Fruit fly (Drosophila melanogaster) whole organism, embryonic: ENCODE measurements around the gene CG3841.
A peak's percentile ranks its signal among the peaks of the same experiment; 100 is the strongest.

Source experiments
- B-H1 ChIP-seq: fragments of 200-800 bp; sonication (Bioruptor generic); IDR thresholded peaks from 3 replicates; pipeline ENCODE4 v1.3.6; 2022; ENCODE audit warnings: missing biosample characterization, missing genetic modification characterization
- Bgb ChIP-seq: fragments of 200-800 bp; sonication (Bioruptor generic); IDR thresholded peaks from 2 replicates; pipeline ENCODE4 v1.3.6; 2022; ENCODE audit warnings: missing biosample characterization, missing genetic modification characterization; ENCODE audit not compliant: partially characterized antibody
- CG10209 ChIP-seq: fragments of 200-800 bp; sonication (Bioruptor generic); optimal IDR thresholded peaks from 3 replicates; lab custom pipeline; 2017; ENCODE audit warnings: missing biosample characterization, mild to moderate bottlenecking, missing genetic modification characterization, missing genetic modification reagents
- CG12769 ChIP-seq: fragments of 200-800 bp; sonication (Bioruptor generic); optimal IDR thresholded peaks from 2 replicates; lab custom pipeline; 2019; ENCODE audit warnings: missing biosample characterization, mild to moderate bottlenecking, missing genetic modification characterization, moderate library complexity
- CG14860 ChIP-seq: fragments of 200-800 bp; sonication (Bioruptor generic); IDR thresholded peaks from 3 replicates; pipeline ENCODE4 v1.3.6; 2022; ENCODE audit warnings: missing biosample characterization, missing genetic modification characterization; ENCODE audit not compliant: partially characterized antibody
- CG17359 ChIP-seq: fragments of 200-800 bp; sonication (Bioruptor generic); optimal IDR thresholded peaks from 3 replicates; lab custom pipeline; 2018; ENCODE audit warnings: missing biosample characterization, mild to moderate bottlenecking, missing genetic modification characterization, moderate library complexity
- CG2712 ChIP-seq: fragments of 200-800 bp; optimal IDR thresholded peaks from 3 replicates; lab custom pipeline; 2019; ENCODE audit warnings: missing biosample characterization, mild to moderate bottlenecking, missing genetic modification characterization, moderate library complexity
- CG3065 ChIP-seq: fragments of 200-800 bp; sonication (Bioruptor generic); optimal IDR thresholded peaks from 2 replicates; lab custom pipeline; 2016; ENCODE audit warnings: missing biosample characterization, missing genetic modification characterization
- CG3726 ChIP-seq: fragments of 200-800 bp; sonication (Bioruptor generic); IDR thresholded peaks from 3 replicates; pipeline ENCODE4, ENCODE4 v1.3.6; 2022; ENCODE audit warnings: missing biosample characterization, missing genetic modification characterization
- CG43689 ChIP-seq: fragments of 200-800 bp; sonication (Bioruptor generic); IDR thresholded peaks from 2 replicates; pipeline ENCODE4 v1.3.6; 2022; ENCODE audit warnings: missing biosample characterization, missing genetic modification characterization
- CG4820 ChIP-seq: fragments of 200-800 bp; sonication (Bioruptor generic); optimal IDR thresholded peaks from 3 replicates; lab custom pipeline; 2016; ENCODE audit warnings: missing biosample characterization, missing genetic modification characterization
- CG7357 ChIP-seq: fragments of 200-800 bp; sonication (Bioruptor generic); IDR thresholded peaks from 3 replicates; pipeline ENCODE4 v1.3.6; 2022; ENCODE audit warnings: missing biosample characterization, missing genetic modification characterization
- CG8478 ChIP-seq: fragments of >200 bp; optimal IDR thresholded peaks from 2 replicates; lab custom pipeline; 2018
- Dip2 ChIP-seq: fragments of 200-800 bp; sonication (Bioruptor generic); IDR thresholded peaks from 2 replicates; pipeline ENCODE4 v1.3.6; 2022; ENCODE audit warnings: missing biosample characterization, missing genetic modification characterization
- E2f1 ChIP-seq: fragments of 200-800 bp; sonication (Bioruptor generic); IDR thresholded peaks from 2 replicates; pipeline ENCODE4 v1.3.6; 2022; ENCODE audit warnings: missing biosample characterization, missing genetic modification characterization
- Jarid2 ChIP-seq: fragments of 200-800 bp; sonication (Bioruptor generic); optimal IDR thresholded peaks from 3 replicates; lab custom pipeline; 2017; ENCODE audit warnings: mild to moderate bottlenecking, missing biosample characterization, missing genetic modification reagents, missing genetic modification characterization
- Lhr ChIP-seq: fragments of 200-800 bp; sonication (Bioruptor generic); optimal IDR thresholded peaks from 3 replicates; lab custom pipeline; 2017; ENCODE audit warnings: mild to moderate bottlenecking, missing biosample characterization, missing genetic modification reagents, missing genetic modification characterization
- MESR4 ChIP-seq: fragments of 200-800 bp; sonication (Bioruptor generic); optimal IDR thresholded peaks from 2 replicates; lab custom pipeline; 2018; ENCODE audit warnings: missing biosample characterization, mild to moderate bottlenecking, missing genetic modification characterization, moderate library complexity
- NK7.1 ChIP-seq: fragments of 200-800 bp; sonication (Bioruptor generic); optimal IDR thresholded peaks from 3 replicates; lab custom pipeline; 2016; ENCODE audit warnings: missing biosample characterization, missing genetic modification characterization
- Nf-YA ChIP-seq: fragments of 200-800 bp; sonication (Bioruptor generic); IDR thresholded peaks from 2 replicates; pipeline ENCODE4 v1.3.6; 2022; ENCODE audit warnings: missing biosample characterization, missing genetic modification characterization
- PHDP ChIP-seq: fragments of 200-800 bp; sonication (Bioruptor generic); optimal IDR thresholded peaks from 3 replicates; lab custom pipeline; 2018; ENCODE audit warnings: missing biosample characterization, mild to moderate bottlenecking, missing genetic modification characterization, moderate library complexity
- Rx ChIP-seq: fragments of 200-800 bp; sonication (Bioruptor generic); IDR thresholded peaks from 2 replicates; pipeline ENCODE4 v1.3.6; 2022; ENCODE audit warnings: missing biosample characterization, missing genetic modification characterization
- Sox100B ChIP-seq: fragments of 200-800 bp; sonication (Bioruptor generic); optimal IDR thresholded peaks from 3 replicates; lab custom pipeline; 2018; ENCODE audit warnings: missing biosample characterization, mild to moderate bottlenecking, missing genetic modification characterization
- Usf ChIP-seq: fragments of 200-800 bp; sonication (Bioruptor generic); optimal IDR thresholded peaks from 2 replicates; lab custom pipeline; 2017; ENCODE audit warnings: missing genotype, missing biosample characterization, missing genetic modification characterization
- ac ChIP-seq: fragments of 200-800 bp; sonication (Bioruptor generic); optimal IDR thresholded peaks from 3 replicates; lab custom pipeline; 2017; ENCODE audit warnings: missing biosample characterization, mild to moderate bottlenecking, missing genetic modification characterization
- amos ChIP-seq: fragments of 200-800 bp; sonication (Bioruptor generic); IDR thresholded peaks from 2 replicates; pipeline ENCODE4 v1.3.6; 2022; ENCODE audit warnings: missing biosample characterization, missing genetic modification characterization; ENCODE audit not compliant: partially characterized antibody
- ash1 ChIP-seq: fragments of 200-800 bp; sonication (Bioruptor generic); optimal IDR thresholded peaks from 2 replicates; lab custom pipeline; 2018; ENCODE audit warnings: missing biosample characterization, mild to moderate bottlenecking, missing genetic modification characterization
- bsh ChIP-seq, 2 experiments: fragments of 200-800 bp; sonication (Bioruptor generic); optimal IDR thresholded peaks; 2 replicates each; lab custom pipeline; 2017 to 2018; ENCODE audit warnings: mild to moderate bottlenecking in 2 of 2, missing biosample characterization in 2 of 2, missing genetic modification characterization in 2 of 2, moderate library complexity in 1 of 2
- croc ChIP-seq: fragments of 200-800 bp; sonication (Bioruptor generic); conservative IDR thresholded peaks from 3 replicates; pipeline ENCODE4 v1.3.6; 2022; ENCODE audit warnings: missing biosample characterization, missing genetic modification characterization
- crol ChIP-seq: fragments of 200-800 bp; sonication (Bioruptor generic); IDR thresholded peaks from 2 replicates; pipeline ENCODE4 v1.3.6; 2022; ENCODE audit warnings: missing biosample characterization, missing genetic modification characterization
- da ChIP-seq: fragments of 200-800 bp; sonication (Bioruptor generic); optimal IDR thresholded peaks from 2 replicates; lab custom pipeline; 2016; ENCODE audit warnings: missing biosample characterization, missing genetic modification characterization
- dysf ChIP-seq: fragments of 200-800 bp; sonication (Bioruptor generic); IDR thresholded peaks from 3 replicates; pipeline ENCODE4 v1.3.6; 2022; ENCODE audit warnings: missing biosample characterization, missing genetic modification characterization
- en ChIP-seq: fragments of 200-800 bp; sonication (Bioruptor generic); optimal IDR thresholded peaks from 2 replicates; lab custom pipeline; 2016; ENCODE audit warnings: missing biosample characterization, missing genetic modification characterization
- esg ChIP-seq: fragments of 200-800 bp; sonication (Bioruptor generic); conservative IDR thresholded peaks from 2 replicates; pipeline ENCODE4 v1.3.6; 2022; ENCODE audit warnings: missing biosample characterization, missing genetic modification characterization
- fd64A ChIP-seq: fragments of 200-800 bp; sonication (Bioruptor generic); optimal IDR thresholded peaks from 3 replicates; lab custom pipeline; 2018; ENCODE audit warnings: missing biosample characterization, mild to moderate bottlenecking, missing genetic modification characterization
- ftz-f1 ChIP-seq: fragments of 200-800 bp; sonication (Bioruptor generic); optimal IDR thresholded peaks from 2 replicates; lab custom pipeline; 2016; ENCODE audit warnings: missing biosample characterization, missing genetic modification characterization
- fu2 ChIP-seq: fragments of 200-800 bp; sonication (Bioruptor generic); optimal IDR thresholded peaks from 2 replicates; lab custom pipeline; 2016; ENCODE audit warnings: missing biosample characterization, missing genetic modification characterization
- h ChIP-seq: fragments of >200 bp; optimal IDR thresholded peaks from 2 replicates; lab custom pipeline; 2017
- hkb ChIP-seq, 2 experiments: fragments of 200-800 bp in 1 of 2; fragments of >200 bp in 1 of 2; sonication (Bioruptor generic) in 1 of 2; IDR thresholded peaks in 1 of 2; optimal IDR thresholded peaks in 1 of 2; 2 replicates each; pipeline versions ENCODE4 v1.3.6 to Lab custom; 2017 to 2022; ENCODE audit warnings: missing biosample characterization in 1 of 2, missing genetic modification characterization in 1 of 2
- kah ChIP-seq: fragments of 200-800 bp; sonication (Bioruptor generic); optimal IDR thresholded peaks from 2 replicates; lab custom pipeline; 2018; ENCODE audit warnings: missing biosample characterization, mild to moderate bottlenecking, missing genetic modification characterization
- klu ChIP-seq: fragments of 200-800 bp; sonication (Bioruptor generic); IDR thresholded peaks from 2 replicates; pipeline ENCODE4 v1.3.6; 2022; ENCODE audit warnings: missing biosample characterization, missing genetic modification characterization
- mam ChIP-seq: fragments of 200-800 bp; sonication (Bioruptor generic); optimal IDR thresholded peaks from 3 replicates; lab custom pipeline; 2016; ENCODE audit warnings: missing biosample characterization, missing genetic modification characterization
- org-1 ChIP-seq: fragments of 200-800 bp; sonication (Bioruptor generic); optimal IDR thresholded peaks from 2 replicates; lab custom pipeline; 2017; ENCODE audit warnings: missing biosample characterization, missing genetic modification characterization
- pita ChIP-seq: fragments of 200-800 bp; sonication (Bioruptor generic); optimal IDR thresholded peaks from 2 replicates; lab custom pipeline; 2017; ENCODE audit warnings: missing biosample characterization, mild to moderate bottlenecking, missing genetic modification characterization
- pum ChIP-seq: fragments of 200-800 bp; sonication (Bioruptor generic); optimal IDR thresholded peaks from 2 replicates; lab custom pipeline; 2016; ENCODE audit warnings: missing biosample characterization, missing genetic modification characterization
- sc ChIP-seq, 3 experiments: fragments of >200 bp in 2 of 3; fragments of 200-800 bp in 1 of 3; sonication (Bioruptor generic) in 1 of 3; optimal IDR thresholded peaks; 2 replicates in 2 of 3; 3 replicates in 1 of 3; lab custom pipeline; 2017; ENCODE audit warnings: mild to moderate bottlenecking in 1 of 3, missing biosample characterization in 1 of 3, missing genetic modification characterization in 1 of 3, missing genetic modification reagents in 1 of 3
- sima ChIP-seq: fragments of 200-800 bp; sonication (Bioruptor generic); optimal IDR thresholded peaks from 2 replicates; lab custom pipeline; 2016; ENCODE audit warnings: missing biosample characterization, missing genetic modification characterization
- tgo ChIP-seq: fragments of 200-800 bp; sonication (Bioruptor generic); IDR thresholded peaks from 3 replicates; pipeline ENCODE4 v1.3.6; 2022; ENCODE audit warnings: missing biosample characterization, missing genetic modification characterization
- trh ChIP-seq: fragments of 200-800 bp; sonication (Bioruptor generic); optimal IDR thresholded peaks from 2 replicates; lab custom pipeline; 2016; ENCODE audit warnings: missing biosample characterization, missing genetic modification characterization
- unc-4 ChIP-seq: fragments of 200-800 bp; sonication (Bioruptor generic); IDR thresholded peaks from 2 replicates; pipeline ENCODE4 v1.3.6; 2022; ENCODE audit warnings: missing biosample characterization, missing genetic modification characterization; ENCODE audit not compliant: partially characterized antibody

The CG3841 gene

dm6 chr2L:9612654-9613005 is 23.4 kb downstream of the CG3841 start (continued):
- no peak for TF ChIP-seq Lhr (GFP tag; lab: Kevin White, UChicago)
- no peak for TF ChIP-seq tgo (GFP tag; lab: Robert Waterston, UW)
- TF ChIP-seq bsh (GFP tag; optimal IDR thresholded peaks at IDR 0.05; lab: Kevin White, UChicago), result no peak
- TF ChIP-seq CG3065 (GFP tag; lab: Kevin White, UChicago), result no peak
- TF ChIP-seq sc (optimal IDR thresholded peaks at IDR 0.05; lab: Kevin White, UChicago), result no peak
- TF ChIP-seq sc (GFP tag; optimal IDR thresholded peaks at IDR 0.05; lab: Kevin White, UChicago), result no peak
- no peak for TF ChIP-seq CG14860
- no peak for TF ChIP-seq ftz-f1
- no peak for TF ChIP-seq klu (GFP tag; lab: Robert Waterston, UW)
- no peak for TF ChIP-seq MESR4
- TF ChIP-seq PHDP, result no peak
- TF ChIP-seq Nf-YA (GFP tag; lab: Robert Waterston, UW), result no peak
- no peak for TF ChIP-seq Jarid2
- TF ChIP-seq CG10209 (GFP tag; lab: Kevin White, UChicago), result no peak
- TF ChIP-seq crol (GFP tag; lab: Robert Waterston, UW), result no peak
- no peak for TF ChIP-seq fu2 (GFP tag; lab: Kevin White, UChicago)
- TF ChIP-seq Sox100B (GFP tag; lab: Kevin White, UChicago), result no peak
- TF ChIP-seq hkb (optimal IDR thresholded peaks at IDR 0.05; lab: Kevin White, UChicago), result peak; percentile 70
- no peak for TF ChIP-seq hkb (GFP tag; IDR thresholded peaks at IDR 0.05; lab: Robert Waterston, UW)
- TF ChIP-seq B-H1 (GFP tag; lab: Robert Waterston, UW), result no peak
- TF ChIP-seq mam (GFP tag; lab: Kevin White, UChicago), result peak; percentile 4
- TF ChIP-seq kah (GFP tag; lab: Kevin White, UChicago), result no peak
- peak; percentile 39 for TF ChIP-seq amos (GFP tag; lab: Robert Waterston, UW)
- no peak for TF ChIP-seq CG7357
- TF ChIP-seq dysf (GFP tag; lab: Robert Waterston, UW), result no peak
- no peak for TF ChIP-seq trh
- TF ChIP-seq en, result no peak
- peak; percentile 94 for TF ChIP-seq Dip2 (GFP tag; lab: Robert Waterston, UW)
- TF ChIP-seq CG8478 (lab: Kevin White, UChicago), result peak; percentile 80
- TF ChIP-seq h (lab: Kevin White, UChicago), result no peak
- TF ChIP-seq CG4820, result no peak
- no peak for TF ChIP-seq ash1 (GFP tag; lab: Kevin White, UChicago)
- no peak for TF ChIP-seq E2f1 (GFP tag; lab: Robert Waterston, UW)
- no peak for TF ChIP-seq ac (GFP tag; lab: Kevin White, UChicago)
- TF ChIP-seq CG12769 (tag; lab: Kevin White, UChicago), result no peak
- TF ChIP-seq sima (GFP tag; lab: Kevin White, UChicago), result no peak
- TF ChIP-seq esg (GFP tag; lab: Robert Waterston, UW), result no peak
- no peak for TF ChIP-seq CG2712 (tag; lab: Kevin White, UChicago)
- no peak for TF ChIP-seq org-1 (GFP tag; lab: Kevin White, UChicago)
- TF ChIP-seq fd64A, result no peak
- no peak for TF ChIP-seq da (GFP tag; lab: Kevin White, UChicago)
- no peak for TF ChIP-seq croc
- peak; percentile 25 for TF ChIP-seq pita
- TF ChIP-seq unc-4 (GFP tag; lab: Robert Waterston, UW), result 0 out of 2 replicates have a peak, but pooled peaks have one; percentile 0
- no peak for TF ChIP-seq CG3726
- no peak for TF ChIP-seq Usf
- no peak for TF ChIP-seq CG17359 (tag; lab: Kevin White, UChicago)
- no peak for TF ChIP-seq Rx (GFP tag; lab: Robert Waterston, UW)
- no peak for TF ChIP-seq CG43689 (GFP tag; lab: Robert Waterston, UW)
- TF ChIP-seq Bgb, result peak; percentile 30; the same call in 1 of the 2 replicates
- TF ChIP-seq pum, result no peak
- no peak for TF ChIP-seq NK7.1 (GFP tag; lab: Kevin White, UChicago)
